Worm (Caenorhabditis elegans): Measurements from ENCODE around the gene K07C11.8.

K07C11.8 gene

ce11 chrV:8247311-8248105, 29.8 kb upstream of the K07C11.8 start (continued):
- TF ChIP-seq ces-1 (GFP tag; optimal IDR thresholded peaks at IDR 0.05) (no peak), egl-27 (tag; optimal IDR thresholded peaks at IDR 0.05) (no peak), unc-62 (GFP tag; optimal IDR thresholded peaks at IDR 0.05) (no peak), elt-2 (tag; optimal IDR thresholded peaks at IDR 0.05) (peak; percentile 90), nhr-28 (tag; optimal IDR thresholded peaks at IDR 0.05) (no peak), lin-35 (GFP tag; optimal IDR thresholded peaks at IDR 0.05) (peak in 1 of 2 experiments; percentile 62), unc-98 (GFP tag; IDR thresholded peaks at IDR 0.05) (no peak), sptf-1 (tag; optimal IDR thresholded peaks at IDR 0.05) (no peak), nhr-47 (tag; optimal IDR thresholded peaks at IDR 0.05) (peak; percentile 90), pax-3 (tag; optimal IDR thresholded peaks at IDR 0.05) (no peak), nhr-71 (tag; optimal IDR thresholded peaks at IDR 0.05) (peak; percentile 90), tbx-2 (tag; optimal IDR thresholded peaks at IDR 0.05) (peak; percentile 59), mep-1 (tag; optimal IDR thresholded peaks at IDR 0.05) (peak; percentile 68), dpl-1 (GFP tag; optimal IDR thresholded peaks at IDR 0.05) (peak in 2 of 3 experiments; percentile 19 to 24), pqm-1 (tag; optimal IDR thresholded peaks at IDR 0.05) (no peak), swsn-7 (tag; optimal IDR thresholded peaks at IDR 0.05) (peak; percentile 86), nhr-19 (GFP tag; conservative IDR thresholded peaks at IDR 0.05) (peak; percentile 88), irx-1 (tag; optimal IDR thresholded peaks at IDR 0.05) (peak; percentile 66), jun-1 (tag; optimal IDR thresholded peaks at IDR 0.05) (peak; percentile 54), unc-130 (tag; optimal IDR thresholded peaks at IDR 0.05) (no peak), Y116A8C.19 (tag; optimal IDR thresholded peaks at IDR 0.05; ENCODE audit: borderline replicate concordance) (no peak), mdl-1 (tag; optimal IDR thresholded peaks at IDR 0.05) (peak in 1 of 2 experiments; percentile 9), fkh-4 (tag; optimal IDR thresholded peaks at IDR 0.05; ENCODE audit: borderline replicate concordance) (peak; percentile 18), alr-1 (tag; optimal IDR thresholded peaks at IDR 0.05; ENCODE audit: borderline replicate concordance) (no peak), lir-3 (tag; optimal IDR thresholded peaks at IDR 0.05; ENCODE audit: poor library complexity) (peak; percentile 23), ztf-4 (tag; optimal IDR thresholded peaks at IDR 0.05) (peak; percentile 24), dsc-1 (tag; optimal IDR thresholded peaks at IDR 0.05) (peak; percentile 67), ceh-82 (tag; optimal IDR thresholded peaks at IDR 0.05) (peak; percentile 47 to 55 (median 54)), ets-5 (GFP tag; IDR thresholded peaks at IDR 0.05) (no peak), C04F5.9 (tag; optimal IDR thresholded peaks at IDR 0.05) (peak; percentile 19), efl-1 (optimal IDR thresholded peaks at IDR 0.05) (peak; percentile 38 to 66), efl-1 (GFP tag; optimal IDR thresholded peaks at IDR 0.05 in 1 of 2) (peak in 1 of 2 experiments; percentile 97), sox-4 (tag; optimal IDR thresholded peaks at IDR 0.05) (no peak)

ce11 chrV:8245457-8245856, 27.8 kb upstream of the K07C11.8 start, which contains the start of gene C16D9.5:
C16D9.5 (minus strand) TSS chrV:8245557.
- TF ChIP-seq tbx-2 (tag; optimal IDR thresholded peaks at IDR 0.05) (no peak), nhr-20 (tag; optimal IDR thresholded peaks at IDR 0.05) (no peak), pax-3 (tag; optimal IDR thresholded peaks at IDR 0.05) (no peak), aha-1 (tag; optimal IDR thresholded peaks at IDR 0.05) (no peak), elt-2 (tag; optimal IDR thresholded peaks at IDR 0.05) (no peak), isw-1 (GFP tag; IDR thresholded peaks at IDR 0.05) (no peak), fkh-10 (GFP tag; optimal IDR thresholded peaks at IDR 0.05) (no peak), nhr-28 (tag; optimal IDR thresholded peaks at IDR 0.05) (no peak), nhr-85 (tag) (no peak), F16B12.6 (tag; optimal IDR thresholded peaks at IDR 0.05) (no peak), nhr-71 (tag; optimal IDR thresholded peaks at IDR 0.05) (no peak), xbp-1 (tag; optimal IDR thresholded peaks at IDR 0.05) (no peak), nhr-237 (tag; optimal IDR thresholded peaks at IDR 0.05) (no peak), efl-3 (GFP tag; optimal IDR thresholded peaks at IDR 0.05) (no peak), snu-23 (GFP tag; optimal IDR thresholded peaks at IDR 0.05) (no peak), tlp-1 (tag; optimal IDR thresholded peaks at IDR 0.05) (no peak)
